Fruit fly (Drosophila melanogaster): Measurements from ENCODE around the gene CG43220.

The CG43220 gene

DNA sequence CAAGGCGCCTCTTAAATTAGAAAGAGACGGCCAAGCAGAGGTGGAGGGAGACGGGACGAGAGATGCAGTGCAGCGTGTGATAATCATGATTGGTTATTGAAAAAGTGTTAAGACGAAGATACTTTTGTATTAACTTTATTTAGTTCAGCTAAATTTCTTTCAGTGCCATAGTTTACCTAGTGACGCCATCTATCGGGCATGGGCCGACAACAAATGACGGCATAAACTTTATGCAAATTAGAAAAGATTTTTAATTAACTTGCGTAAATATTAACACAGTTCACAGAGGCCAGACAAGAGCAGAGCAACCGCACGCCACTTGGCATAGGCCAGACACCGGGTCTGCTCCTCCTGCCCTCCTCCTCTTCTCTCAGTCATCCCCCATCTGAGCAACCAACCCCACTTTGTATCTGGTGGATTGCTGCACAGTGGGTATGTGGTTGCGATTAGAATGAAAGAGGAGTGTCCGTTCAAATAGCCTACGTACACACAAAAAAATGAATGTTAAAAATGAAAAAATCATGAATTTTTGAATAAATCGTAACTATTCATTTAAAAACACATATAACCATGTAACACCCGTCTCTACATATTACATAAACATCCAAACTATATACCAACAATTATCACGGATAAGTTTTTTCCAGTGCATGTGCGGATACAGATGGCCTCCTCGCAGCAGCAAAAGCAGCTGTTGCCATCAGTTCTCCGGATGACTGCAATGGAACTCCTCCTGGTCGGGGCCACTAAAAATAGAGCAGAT, 20.3 kb upstream of the CG43220 start (continued):
- peak; percentile 82 for TF ChIP-seq CG12219 (GFP tag; optimal IDR thresholded peaks at IDR 0.05)
- peak; percentile 76 for TF ChIP-seq CG4707 (GFP tag; optimal IDR thresholded peaks at IDR 0.05)
- no peak for TF ChIP-seq mirr (GFP tag; optimal IDR thresholded peaks at IDR 0.05)
- TF ChIP-seq Stat92E (GFP tag; optimal IDR thresholded peaks at IDR 0.05), result no peak
- no peak for TF ChIP-seq CG8478 (optimal IDR thresholded peaks at IDR 0.05)
- TF ChIP-seq CG2875 (GFP tag; optimal IDR thresholded peaks at IDR 0.05), result peak; percentile 68
- TF ChIP-seq CG31365 (tag; optimal IDR thresholded peaks at IDR 0.05), result peak; percentile 17
- peak in 1 of 2 experiments; percentile 79 for TF ChIP-seq Eip74EF (GFP tag; optimal IDR thresholded peaks at IDR 0.05)
- no peak; the same call in 1 of the 2 replicates for TF ChIP-seq dan (GFP tag; IDR thresholded peaks at IDR 0.05)
- peak; percentile 22 for TF ChIP-seq B-H2 (GFP tag; optimal IDR thresholded peaks at IDR 0.05)
- TF ChIP-seq Dll (GFP tag; IDR thresholded peaks at IDR 0.05; ENCODE audit: partially characterized antibody), result no peak
- no peak for TF ChIP-seq hkb (optimal IDR thresholded peaks at IDR 0.05)
- peak; percentile 87 for TF ChIP-seq hkb (GFP tag; IDR thresholded peaks at IDR 0.05)
- TF ChIP-seq ind (GFP tag; optimal IDR thresholded peaks at IDR 0.05), result peak; percentile 81
- peak; percentile 75 for TF ChIP-seq bcd (GFP tag; optimal IDR thresholded peaks at IDR 0.05)
- TF ChIP-seq hbn (GFP tag; IDR thresholded peaks at IDR 0.05; ENCODE audit: partially characterized antibody), result no peak
- TF ChIP-seq BtbVII (GFP tag; optimal IDR thresholded peaks at IDR 0.05), result peak; percentile 65
- peak; percentile 72 for TF ChIP-seq NC2β (GFP tag; optimal IDR thresholded peaks at IDR 0.05)
- peak; percentile 71 for TF ChIP-seq CG9437 (GFP tag; optimal IDR thresholded peaks at IDR 0.05)
- TF ChIP-seq bowl (GFP tag; IDR thresholded peaks at IDR 0.05), result peak; percentile 66; the same call in 1 of the 2 replicates
- no peak for TF ChIP-seq aop (GFP tag; IDR thresholded peaks at IDR 0.05)
- peak; percentile 56 for TF ChIP-seq maf-S (GFP tag; optimal IDR thresholded peaks at IDR 0.05)
- no peak for TF ChIP-seq CG16813 (GFP tag; IDR thresholded peaks at IDR 0.05; ENCODE audit: partially characterized antibody)
- TF ChIP-seq sc (optimal IDR thresholded peaks at IDR 0.05), result no peak
- peak; percentile 73 for TF ChIP-seq sc (GFP tag; optimal IDR thresholded peaks at IDR 0.05)
- peak; percentile 80 for TF ChIP-seq Atf-2 (GFP tag; optimal IDR thresholded peaks at IDR 0.05)
- no peak for TF ChIP-seq Opbp (GFP tag; IDR thresholded peaks at IDR 0.05; ENCODE audit: partially characterized antibody)
- TF ChIP-seq CG10654 (GFP tag; optimal IDR thresholded peaks at IDR 0.05), result peak; percentile 69
- peak; percentile 73 for TF ChIP-seq CG12155 (GFP tag; optimal IDR thresholded peaks at IDR 0.05)
- TF ChIP-seq CG2116 (GFP tag; optimal IDR thresholded peaks at IDR 0.05), result peak; percentile 30
- peak; percentile 75 for TF ChIP-seq CG4820 (GFP tag; optimal IDR thresholded peaks at IDR 0.05)
- peak; percentile 76 for TF ChIP-seq NK7.1 (GFP tag; optimal IDR thresholded peaks at IDR 0.05)
- TF ChIP-seq CG18599 (GFP tag; optimal IDR thresholded peaks at IDR 0.05), result peak; percentile 88
- peak; percentile 23 for TF ChIP-seq CG15073 (GFP tag; optimal IDR thresholded peaks at IDR 0.05)
- TF ChIP-seq CG11695 (GFP tag; IDR thresholded peaks at IDR 0.05), result peak; percentile 65
- peak; percentile 20 for TF ChIP-seq exex (tag; optimal IDR thresholded peaks at IDR 0.05)
- TF ChIP-seq D19A (tag; optimal IDR thresholded peaks at IDR 0.05), result peak; percentile 85
- TF ChIP-seq CG10274 (GFP tag; optimal IDR thresholded peaks at IDR 0.05), result no peak
- peak; percentile 94 for TF ChIP-seq da (GFP tag; optimal IDR thresholded peaks at IDR 0.05)
- TF ChIP-seq Ets65A (GFP tag), result peak; percentile 94
- peak; percentile 74 for TF ChIP-seq Hr3 (GFP tag; optimal IDR thresholded peaks at IDR 0.05)
- TF ChIP-seq HHEX (GFP tag; optimal IDR thresholded peaks at IDR 0.05), result peak; percentile 70
- TF ChIP-seq oc (tag; optimal IDR thresholded peaks at IDR 0.05), result peak; percentile 85
- TF ChIP-seq CG3847 (GFP tag; IDR thresholded peaks at IDR 0.05), result peak; percentile 52; the same call in 1 of the 2 replicates
- TF ChIP-seq lbe (GFP tag; optimal IDR thresholded peaks at IDR 0.05), result no peak
- TF ChIP-seq jumu (GFP tag; optimal IDR thresholded peaks at IDR 0.05), result peak; percentile 73
- no peak for TF ChIP-seq usp (GFP tag; optimal IDR thresholded peaks at IDR 0.05)
- TF ChIP-seq CG13624 (GFP tag; optimal IDR thresholded peaks at IDR 0.05), result peak; percentile 77
- TF ChIP-seq fd64A (GFP tag; optimal IDR thresholded peaks at IDR 0.05), result peak; percentile 58
